Fruit fly (Drosophila melanogaster) whole organism, embryonic: ENCODE measurements around the gene CG7789.

ENCODE experiments used
- ATbp ChIP-seq: fragments of 200-800 bp; sonication (Bioruptor generic); optimal IDR thresholded peaks from 2 replicates; lab custom pipeline; 2017; ENCODE audit warnings: missing biosample characterization, mild to moderate bottlenecking, missing genetic modification characterization, missing genetic modification reagents
- CG10267 ChIP-seq: fragments of 200-800 bp; sonication (Bioruptor generic); optimal IDR thresholded peaks from 2 replicates; lab custom pipeline; 2018; ENCODE audit warnings: missing biosample characterization, mild to moderate bottlenecking, missing genetic modification characterization, moderate library complexity
- CG10565 ChIP-seq: fragments of 200-800 bp; sonication (Bioruptor generic); optimal IDR thresholded peaks from 3 replicates; lab custom pipeline; 2016; ENCODE audit warnings: missing biosample characterization, mild to moderate bottlenecking, missing genetic modification characterization
- CG11247 ChIP-seq: fragments of 200-800 bp; sonication (Bioruptor generic); IDR thresholded peaks from 2 replicates; pipeline ENCODE4 v1.3.6; 2022; ENCODE audit warnings: missing biosample characterization, missing genetic modification characterization
- CG11695 ChIP-seq: fragments of 200-800 bp; sonication (Bioruptor generic); IDR thresholded peaks from 3 replicates; pipeline ENCODE4 v1.3.6; 2022; ENCODE audit warnings: missing biosample characterization, missing genetic modification characterization
- CG11696 ChIP-seq: fragments of 200-800 bp; sonication (Bioruptor generic); IDR thresholded peaks from 2 replicates; pipeline ENCODE4 v1.3.6; 2022; ENCODE audit warnings: missing biosample characterization, missing genetic modification characterization
- CG12071 ChIP-seq: fragments of 200-800 bp; sonication (Bioruptor generic); optimal IDR thresholded peaks from 3 replicates; lab custom pipeline; 2018; ENCODE audit warnings: missing biosample characterization, mild to moderate bottlenecking, missing genetic modification characterization
- CG1233 ChIP-seq: fragments of 200-800 bp; sonication (Bioruptor generic); optimal IDR thresholded peaks from 4 replicates; lab custom pipeline; 2018; ENCODE audit warnings: missing biosample characterization, mild to moderate bottlenecking, missing genetic modification characterization
- CG12659 ChIP-seq: fragments of 200-800 bp; sonication (Bioruptor generic); optimal IDR thresholded peaks from 3 replicates; lab custom pipeline; 2017; ENCODE audit warnings: mild to moderate bottlenecking, missing biosample characterization, missing genetic modification reagents, missing genetic modification characterization
- CG13296 ChIP-seq: fragments of 200-800 bp; sonication (Bioruptor generic); optimal IDR thresholded peaks from 3 replicates; lab custom pipeline; 2018; ENCODE audit warnings: missing biosample characterization, mild to moderate bottlenecking, missing genetic modification characterization
- CG14710 ChIP-seq: fragments of 200-800 bp; sonication (Bioruptor generic); optimal IDR thresholded peaks from 3 replicates; lab custom pipeline; 2019; ENCODE audit warnings: missing biosample characterization, mild to moderate bottlenecking, missing genetic modification characterization, moderate library complexity
- CG15011 ChIP-seq: fragments of 200-800 bp; sonication (Bioruptor generic); optimal IDR thresholded peaks from 3 replicates; lab custom pipeline; 2018; ENCODE audit warnings: missing biosample characterization, mild to moderate bottlenecking, missing genetic modification characterization
- CG15514 ChIP-seq: fragments of 200-800 bp; sonication (Bioruptor generic); optimal IDR thresholded peaks from 3 replicates; lab custom pipeline; 2017; ENCODE audit warnings: missing biosample characterization, missing genetic modification characterization, mild to moderate bottlenecking, moderate library complexity, missing genetic modification reagents
- CG2116 ChIP-seq: fragments of 200-800 bp; sonication (Bioruptor generic); optimal IDR thresholded peaks from 3 replicates; lab custom pipeline; 2018; ENCODE audit warnings: missing biosample characterization, mild to moderate bottlenecking, missing genetic modification characterization
- CG2712 ChIP-seq: fragments of 200-800 bp; optimal IDR thresholded peaks from 3 replicates; lab custom pipeline; 2019; ENCODE audit warnings: missing biosample characterization, mild to moderate bottlenecking, missing genetic modification characterization, moderate library complexity
- CG32772 ChIP-seq: fragments of 200-800 bp; sonication (Bioruptor generic); IDR thresholded peaks from 2 replicates; pipeline ENCODE4 v1.3.6; 2022; ENCODE audit warnings: missing biosample characterization, missing genetic modification characterization
- CG33213 ChIP-seq: fragments of 200-800 bp; sonication (Bioruptor generic); optimal IDR thresholded peaks from 3 replicates; lab custom pipeline; 2016; ENCODE audit warnings: missing biosample characterization, missing genetic modification characterization
- CG34224 ChIP-seq: fragments of 200-800 bp; sonication (Bioruptor generic); IDR thresholded peaks from 3 replicates; pipeline ENCODE4 v1.3.6; 2022; ENCODE audit warnings: missing biosample characterization, missing genetic modification characterization; ENCODE audit not compliant: partially characterized antibody
- CG4404 ChIP-seq: fragments of 200-800 bp; sonication (Bioruptor generic); IDR thresholded peaks from 2 replicates; pipeline ENCODE4 v1.3.6; 2022; ENCODE audit warnings: missing biosample characterization, missing genetic modification characterization
- CG6654 ChIP-seq: fragments of 200-800 bp; sonication (Bioruptor generic); optimal IDR thresholded peaks from 2 replicates; lab custom pipeline; 2017; ENCODE audit warnings: missing biosample characterization, mild to moderate bottlenecking, missing genetic modification characterization
- CG6765 ChIP-seq: fragments of 200-800 bp; sonication (Bioruptor generic); optimal IDR thresholded peaks from 3 replicates; lab custom pipeline; 2017; ENCODE audit warnings: missing biosample characterization, mild to moderate bottlenecking, missing genetic modification characterization
- CG6854 ChIP-seq: fragments of 200-800 bp; sonication (Bioruptor generic); optimal IDR thresholded peaks from 3 replicates; lab custom pipeline; 2017; ENCODE audit warnings: missing biosample characterization, mild to moderate bottlenecking, missing genetic modification characterization
- CG8359 ChIP-seq: fragments of 200-800 bp; sonication (Bioruptor generic); optimal IDR thresholded peaks from 2 replicates; lab custom pipeline; 2017; ENCODE audit warnings: missing biosample characterization, mild to moderate bottlenecking, missing genetic modification characterization, borderline replicate concordance
- CG9437 ChIP-seq: fragments of 200-800 bp; sonication (Bioruptor generic); optimal IDR thresholded peaks from 2 replicates; lab custom pipeline; 2018; ENCODE audit warnings: missing biosample characterization, mild to moderate bottlenecking, missing genetic modification characterization
- Doc3 ChIP-seq: fragments of 200-800 bp; sonication (Bioruptor generic); IDR thresholded peaks from 3 replicates; pipeline ENCODE4 v1.3.6; 2022; ENCODE audit warnings: missing biosample characterization, missing genetic modification characterization; ENCODE audit not compliant: partially characterized antibody
- E2f2 ChIP-seq: fragments of 200-800 bp; sonication (Bioruptor generic); IDR thresholded peaks from 2 replicates; pipeline ENCODE4 v1.3.6; 2022; ENCODE audit warnings: missing biosample characterization, missing genetic modification characterization
- Ets97D ChIP-seq: fragments of 200-800 bp; sonication (Bioruptor generic); optimal IDR thresholded peaks from 3 replicates; lab custom pipeline; 2016; ENCODE audit warnings: missing biosample characterization, missing genetic modification characterization
- HLH4C ChIP-seq: fragments of 200-800 bp; sonication (Bioruptor generic); IDR thresholded peaks from 3 replicates; pipeline ENCODE4 v1.3.6; 2022; ENCODE audit warnings: missing biosample characterization, missing genetic modification characterization; ENCODE audit not compliant: partially characterized antibody
- HmgZ ChIP-seq: fragments of 200-800 bp; sonication (Bioruptor generic); optimal IDR thresholded peaks from 2 replicates; lab custom pipeline; 2018; ENCODE audit warnings: missing biosample characterization, mild to moderate bottlenecking, missing genetic modification characterization
- Hr39 ChIP-seq: fragments of >200 bp; optimal IDR thresholded peaks from 2 replicates; lab custom pipeline; 2017
- Jarid2 ChIP-seq: fragments of 200-800 bp; sonication (Bioruptor generic); optimal IDR thresholded peaks from 3 replicates; lab custom pipeline; 2017; ENCODE audit warnings: mild to moderate bottlenecking, missing biosample characterization, missing genetic modification reagents, missing genetic modification characterization
- MESR4 ChIP-seq: fragments of 200-800 bp; sonication (Bioruptor generic); optimal IDR thresholded peaks from 2 replicates; lab custom pipeline; 2018; ENCODE audit warnings: missing biosample characterization, mild to moderate bottlenecking, missing genetic modification characterization, moderate library complexity
- Neu2 ChIP-seq: fragments of 200-800 bp; sonication (Bioruptor generic); optimal IDR thresholded peaks from 3 replicates; lab custom pipeline; 2016; ENCODE audit warnings: missing biosample characterization, missing genetic modification characterization, borderline replicate concordance
- Nf-YA ChIP-seq: fragments of 200-800 bp; sonication (Bioruptor generic); IDR thresholded peaks from 2 replicates; pipeline ENCODE4 v1.3.6; 2022; ENCODE audit warnings: missing biosample characterization, missing genetic modification characterization
- Opbp ChIP-seq: fragments of 200-800 bp; sonication (Bioruptor generic); IDR thresholded peaks from 3 replicates; pipeline ENCODE4 v1.3.6; 2022; ENCODE audit warnings: missing biosample characterization, missing genetic modification characterization; ENCODE audit not compliant: partially characterized antibody
- Sry-δ ChIP-seq: fragments of 200-800 bp; sonication (Bioruptor generic); optimal IDR thresholded peaks from 2 replicates; lab custom pipeline; 2016; ENCODE audit warnings: missing biosample characterization, missing genetic modification characterization
- Xrp1 ChIP-seq: fragments of 200-800 bp; sonication (Bioruptor generic); IDR thresholded peaks from 2 replicates; pipeline ENCODE4 v1.3.6; 2022; ENCODE audit warnings: missing biosample characterization, missing genetic modification characterization
- YL-1 ChIP-seq: fragments of 200-800 bp; sonication (Bioruptor generic); optimal IDR thresholded peaks from 3 replicates; lab custom pipeline; 2017; ENCODE audit warnings: missing biosample characterization, mild to moderate bottlenecking, missing genetic modification characterization
- ab ChIP-seq: fragments of 200-800 bp; sonication (Bioruptor generic); optimal IDR thresholded peaks from 2 replicates; lab custom pipeline; 2016; ENCODE audit warnings: missing biosample characterization, missing genetic modification characterization
- dysf ChIP-seq: fragments of 200-800 bp; sonication (Bioruptor generic); IDR thresholded peaks from 3 replicates; pipeline ENCODE4 v1.3.6; 2022; ENCODE audit warnings: missing biosample characterization, missing genetic modification characterization
- fd102C ChIP-seq: fragments of 200-800 bp; sonication (Bioruptor generic); optimal IDR thresholded peaks from 2 replicates; lab custom pipeline; 2018; ENCODE audit warnings: missing biosample characterization, mild to moderate bottlenecking, missing genetic modification characterization, moderate library complexity
- klu ChIP-seq: fragments of 200-800 bp; sonication (Bioruptor generic); IDR thresholded peaks from 2 replicates; pipeline ENCODE4 v1.3.6; 2022; ENCODE audit warnings: missing biosample characterization, missing genetic modification characterization
- lilli ChIP-seq: fragments of 200-800 bp; sonication (Bioruptor generic); optimal IDR thresholded peaks from 3 replicates; lab custom pipeline; 2016; ENCODE audit warnings: missing biosample characterization, missing genetic modification characterization
- lmd ChIP-seq: fragments of 200-800 bp; sonication (Bioruptor generic); IDR thresholded peaks from 2 replicates; pipeline ENCODE4 v1.3.6; 2022; ENCODE audit warnings: missing biosample characterization, missing genetic modification characterization
- pho ChIP-seq: fragments of 200-800 bp; sonication (Bioruptor generic); optimal IDR thresholded peaks from 2 replicates; lab custom pipeline; 2016; ENCODE audit warnings: missing biosample characterization, missing genetic modification characterization
- rib ChIP-seq: fragments of 200-800 bp; sonication (Bioruptor generic); IDR thresholded peaks from 2 replicates; pipeline ENCODE4 v1.3.6; 2022; ENCODE audit warnings: missing biosample characterization, missing genetic modification characterization
- schlank ChIP-seq: fragments of 200-800 bp; sonication (Bioruptor generic); optimal IDR thresholded peaks from 2 replicates; lab custom pipeline; 2018; ENCODE audit warnings: missing biosample characterization, mild to moderate bottlenecking, missing genetic modification characterization
- sr ChIP-seq: fragments of 200-800 bp; sonication (Bioruptor generic); IDR thresholded peaks from 3 replicates; pipeline ENCODE4 v1.3.6; 2022; ENCODE audit warnings: missing biosample characterization, missing genetic modification characterization
- tx ChIP-seq: fragments of 200-800 bp; sonication (Bioruptor generic); optimal IDR thresholded peaks from 2 replicates; lab custom pipeline; 2016; ENCODE audit warnings: missing biosample characterization, missing genetic modification characterization
- vvl ChIP-seq: fragments of 200-800 bp; sonication (Bioruptor generic); IDR thresholded peaks from 2 replicates; pipeline ENCODE4 v1.3.6; 2022; ENCODE audit warnings: missing biosample characterization, missing genetic modification characterization
- zen2 ChIP-seq: fragments of 200-800 bp; sonication (Bioruptor generic); IDR thresholded peaks from 3 replicates; pipeline ENCODE4 v1.3.6; 2022; ENCODE audit warnings: missing biosample characterization, missing genetic modification characterization; ENCODE audit not compliant: partially characterized antibody

The CG7789 gene

DNA sequence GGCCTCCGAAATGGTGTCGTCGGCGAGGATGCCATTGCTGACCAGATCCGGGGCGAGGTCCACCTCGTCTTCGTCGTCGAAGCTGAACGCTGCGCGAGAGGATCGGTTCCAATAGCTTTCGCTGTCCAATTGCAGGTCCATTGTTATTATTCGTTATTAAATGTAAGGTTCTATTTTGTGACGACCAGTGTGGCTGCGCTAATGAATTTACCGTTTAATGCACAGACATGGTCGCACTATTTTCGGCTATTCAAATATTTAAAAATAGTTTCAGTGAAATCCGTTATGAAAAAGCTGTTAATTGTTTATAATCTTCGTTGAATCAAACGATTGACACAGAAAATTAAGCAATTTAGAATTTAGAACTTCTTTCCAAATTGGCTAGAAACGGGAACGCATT is 13.3 kb downstream of the CG7789 start, which contains the start of gene Vps16B (continued):
- TF ChIP-seq CG14710 (tag; lab: Kevin White, UChicago) (peak; percentile 41), Jarid2 (GFP tag; lab: Kevin White, UChicago) (no peak), fd102C (GFP tag; lab: Kevin White, UChicago) (no peak), tx (GFP tag; lab: Kevin White, UChicago) (no peak), CG34224 (GFP tag; lab: Robert Waterston, UW) (peak; percentile 41; the same call in 2 of the 3 replicates), CG6854 (GFP tag; lab: Kevin White, UChicago) (no peak), lmd (GFP tag; lab: Robert Waterston, UW) (no peak), lilli (GFP tag; lab: Kevin White, UChicago) (no peak), CG12071 (GFP tag; lab: Kevin White, UChicago) (no peak), CG15514 (no peak), Neu2 (no peak), Xrp1 (GFP tag; lab: Robert Waterston, UW) (no peak), CG2712 (no peak), zen2 (GFP tag; lab: Robert Waterston, UW) (0 out of 3 replicates have a peak, but pooled peaks have one; percentile 49), CG4404 (GFP tag; lab: Robert Waterston, UW) (no peak), MESR4 (GFP tag; lab: Kevin White, UChicago) (peak; percentile 48), schlank (tag; lab: Kevin White, UChicago) (no peak), Ets97D (peak; percentile 36), pho (GFP tag; lab: Kevin White, UChicago) (no peak), YL-1 (GFP tag; lab: Kevin White, UChicago) (no peak), CG15011 (GFP tag; lab: Kevin White, UChicago) (no peak), CG33213 (GFP tag; lab: Kevin White, UChicago) (no peak), Opbp (GFP tag; lab: Robert Waterston, UW) (peak; percentile 39; the same call in 1 of the 3 replicates), Doc3 (GFP tag; lab: Robert Waterston, UW) (peak; percentile 21; the same call in 1 of the 3 replicates), Nf-YA (GFP tag; lab: Robert Waterston, UW) (no peak), ab (GFP tag; lab: Kevin White, UChicago) (no peak), ATbp (GFP tag; lab: Kevin White, UChicago) (no peak), CG8359 (GFP tag; lab: Kevin White, UChicago) (no peak), E2f2 (GFP tag; lab: Robert Waterston, UW) (peak; percentile 71), CG9437 (GFP tag; lab: Kevin White, UChicago) (no peak), HLH4C (GFP tag; lab: Robert Waterston, UW) (no peak), CG32772 (GFP tag; lab: Robert Waterston, UW) (no peak), CG10565 (no peak), dysf (GFP tag; lab: Robert Waterston, UW) (no peak), CG6654 (GFP tag; lab: Kevin White, UChicago) (no peak), vvl (GFP tag; lab: Robert Waterston, UW) (no peak), CG6765 (GFP tag; lab: Kevin White, UChicago) (no peak), CG11696 (GFP tag; lab: Robert Waterston, UW) (no peak), CG1233 (GFP tag; lab: Kevin White, UChicago) (no peak), CG12659 (GFP tag; lab: Kevin White, UChicago) (no peak), Sry-δ (GFP tag; lab: Kevin White, UChicago) (peak; percentile 15), CG2116 (GFP tag; lab: Kevin White, UChicago) (peak; percentile 35), klu (GFP tag; lab: Robert Waterston, UW) (no peak), sr (no peak), CG10267 (no peak), rib (GFP tag; lab: Robert Waterston, UW) (no peak), HmgZ (tag; lab: Kevin White, UChicago) (no peak), Hr39 (lab: Kevin White, UChicago) (no peak), CG11247 (GFP tag; lab: Robert Waterston, UW) (no peak), CG11695 (GFP tag; lab: Robert Waterston, UW) (no peak), CG13296 (no peak)
